Fruit fly (Drosophila melanogaster) S2 (cell line): ENCODE measurements around the gene Wnk.

Experiments used
- CG8478 ChIP-seq: fragments of >200 bp; optimal IDR thresholded peaks from 2 replicates; lab custom pipeline; 2018
- CTCF ChIP-seq, 2 experiments: fragments of >200 bp; optimal IDR thresholded peaks; 2 replicates each; lab custom pipeline; 2018

DNA sequence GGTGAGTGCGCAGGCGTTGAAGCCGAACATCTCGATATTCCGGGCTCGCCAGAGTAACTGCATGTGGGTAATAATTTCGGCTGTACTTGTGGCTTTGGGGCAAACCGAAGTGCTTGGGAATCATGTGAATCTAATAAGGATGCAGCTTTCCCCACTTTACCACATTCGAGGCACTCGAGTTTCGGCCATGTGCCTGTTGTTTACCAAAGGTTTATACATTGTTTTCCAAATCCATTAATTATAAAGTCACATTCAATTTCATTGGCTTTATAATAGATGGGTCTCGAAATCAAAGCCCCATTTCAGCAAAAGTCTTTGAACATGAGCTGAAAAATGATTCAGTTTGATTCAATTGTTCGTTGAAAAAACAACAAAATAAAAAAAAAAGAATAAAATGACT is 10.4 kb upstream of the Wnk start, which contains the start of gene CG7634:
- TF ChIP-seq CG8478 (no peak), CTCF (optimal IDR thresholded peaks at IDR 0.05; lab: Kevin White, UChicago) (no peak)
